Fruit fly (Drosophila melanogaster): ENCODE data around the gene pns.

The pns gene

DNA sequence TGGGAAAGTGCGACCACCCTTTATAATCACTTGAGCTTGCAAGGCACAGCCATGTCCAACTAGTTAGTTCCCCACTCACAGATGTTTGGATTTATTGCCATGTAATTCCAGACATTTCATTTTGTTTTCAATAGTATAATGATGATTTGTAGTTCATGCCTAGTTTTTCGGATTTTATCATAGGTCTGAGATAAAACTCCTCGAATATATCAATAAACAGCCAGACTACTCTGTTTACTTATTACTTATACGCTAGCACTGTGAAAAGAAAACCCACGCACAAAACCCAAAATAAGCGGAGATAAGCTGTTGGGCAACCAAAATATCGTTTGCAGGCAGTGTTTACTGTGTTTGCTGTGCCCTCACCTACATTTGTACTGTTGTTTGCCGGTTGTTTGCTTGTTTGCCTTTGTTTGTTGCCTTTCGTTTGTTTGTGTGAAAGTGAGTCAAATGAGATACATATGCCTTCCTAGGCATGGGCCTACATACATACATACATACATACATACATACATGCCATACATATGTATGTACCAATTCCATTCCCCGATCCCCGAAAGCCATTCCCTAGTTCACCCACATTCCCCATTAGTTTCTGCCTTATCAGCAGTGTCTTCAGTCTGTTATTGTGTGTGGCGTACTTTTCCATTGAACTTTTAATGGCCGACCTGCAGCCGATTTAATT lies 42.4 kb downstream of the pns start (continued):
- TF ChIP-seq Side (GFP tag; optimal IDR thresholded peaks at IDR 0.05) (peak; percentile 67), grau (tag; optimal IDR thresholded peaks at IDR 0.05) (peak; percentile 95), zen2 (GFP tag; IDR thresholded peaks at IDR 0.05; ENCODE audit: partially characterized antibody) (no peak), CG17328 (GFP tag; IDR thresholded peaks at IDR 0.05) (peak; percentile 70; the same call in 1 of the 2 replicates), CG10543 (GFP tag; optimal IDR thresholded peaks at IDR 0.05) (peak; percentile 48), Gsc (GFP tag; IDR thresholded peaks at IDR 0.05) (no peak), CG6813 (GFP tag; optimal IDR thresholded peaks at IDR 0.05) (peak; percentile 93), ham (GFP tag; IDR thresholded peaks at IDR 0.05) (no peak), lbe (GFP tag; optimal IDR thresholded peaks at IDR 0.05) (no peak), Sox100B (GFP tag; optimal IDR thresholded peaks at IDR 0.05) (peak; percentile 81), CG6791 (GFP tag; IDR thresholded peaks at IDR 0.05; ENCODE audit: partially characterized antibody) (no peak), CG17612 (GFP tag; IDR thresholded peaks at IDR 0.05) (no peak), CG8281 (tag; optimal IDR thresholded peaks at IDR 0.05) (peak; percentile 66), CG12071 (GFP tag; optimal IDR thresholded peaks at IDR 0.05) (peak; percentile 82), pb (GFP tag; optimal IDR thresholded peaks at IDR 0.05) (peak; percentile 69), CG10366 (GFP tag; IDR thresholded peaks at IDR 0.05) (peak; percentile 19), CG42726 (GFP tag; IDR thresholded peaks at IDR 0.05; ENCODE audit: partially characterized antibody) (no peak), pum (GFP tag; optimal IDR thresholded peaks at IDR 0.05) (peak; percentile 62), CG2678 (tag; optimal IDR thresholded peaks at IDR 0.05) (peak; percentile 80), da (GFP tag; optimal IDR thresholded peaks at IDR 0.05) (peak; percentile 68), Stat92E (GFP tag; optimal IDR thresholded peaks at IDR 0.05) (no peak), Jarid2 (GFP tag; optimal IDR thresholded peaks at IDR 0.05) (peak; percentile 46), ranshi (GFP tag; IDR thresholded peaks at IDR 0.05) (peak; percentile 37), CG14965 (GFP tag; optimal IDR thresholded peaks at IDR 0.05; ENCODE audit: borderline replicate concordance) (peak; percentile 60), Lpt (GFP tag; optimal IDR thresholded peaks at IDR 0.05) (no peak), Oaz (GFP tag; IDR thresholded peaks at IDR 0.05) (no peak), CG1233 (GFP tag; optimal IDR thresholded peaks at IDR 0.05) (peak; percentile 77), CG4707 (GFP tag; optimal IDR thresholded peaks at IDR 0.05) (peak; percentile 61), CG1602 (GFP tag; optimal IDR thresholded peaks at IDR 0.05) (peak; percentile 72), Hr51 (GFP tag; optimal IDR thresholded peaks at IDR 0.05) (peak in 1 of 2 experiments; percentile 67), gsb (GFP tag; IDR thresholded peaks at IDR 0.05) (no peak), CG9609 (GFP tag; optimal IDR thresholded peaks at IDR 0.05) (peak; percentile 16), wdn (GFP tag; IDR thresholded peaks at IDR 0.05) (peak; percentile 38; the same call in 1 of the 2 replicates), CG12391 (tag; optimal IDR thresholded peaks at IDR 0.05) (peak; percentile 64), her (GFP tag; optimal IDR thresholded peaks at IDR 0.05) (peak; percentile 26), nerfin-1 (tag; optimal IDR thresholded peaks at IDR 0.05) (peak; percentile 76), Ptx1 (GFP tag; IDR thresholded peaks at IDR 0.05) (peak; percentile 72), CG8089 (GFP tag; optimal IDR thresholded peaks at IDR 0.05) (peak; percentile 72), Hsf (GFP tag; optimal IDR thresholded peaks at IDR 0.05) (peak; percentile 43), Vsx1 (GFP tag; optimal IDR thresholded peaks at IDR 0.05) (peak; percentile 71), row (GFP tag; IDR thresholded peaks at IDR 0.05) (peak; percentile 65), D19B (GFP tag; optimal IDR thresholded peaks at IDR 0.05) (peak; percentile 8), E2f2 (GFP tag; IDR thresholded peaks at IDR 0.05) (no peak; the same call in 1 of the 2 replicates), Max (GFP tag; optimal IDR thresholded peaks at IDR 0.05) (no peak), Myb (GFP tag; optimal IDR thresholded peaks at IDR 0.05) (peak; percentile 39), CG10147 (GFP tag; optimal IDR thresholded peaks at IDR 0.05) (peak; percentile 64), CG8478 (optimal IDR thresholded peaks at IDR 0.05) (no peak), ap (GFP tag; IDR thresholded peaks at IDR 0.05) (0 out of 2 replicates have a peak, but pooled peaks have one; percentile 24), al (GFP tag; IDR thresholded peaks at IDR 0.05) (no peak)

Measured in whole organism, embryonic.